Fruit fly (Drosophila melanogaster) whole organism: ENCODE data around the gene dock.

Source experiments
- Dll ChIP-seq: fragments of >200 bp; optimal IDR thresholded peaks from 2 replicates; lab custom pipeline; 2017
- pan ChIP-seq: fragments of >200 bp; optimal IDR thresholded peaks from 2 replicates; lab custom pipeline; 2017
- psq ChIP-seq: fragments of >200 bp; optimal IDR thresholded peaks from 2 replicates; lab custom pipeline; 2017
- usp ChIP-seq: fragments of >200 bp; optimal IDR thresholded peaks from 2 replicates; lab custom pipeline; 2017; ENCODE audit warnings: missing biosample characterization, missing genetic modification characterization, mixed read lengths

DNA sequence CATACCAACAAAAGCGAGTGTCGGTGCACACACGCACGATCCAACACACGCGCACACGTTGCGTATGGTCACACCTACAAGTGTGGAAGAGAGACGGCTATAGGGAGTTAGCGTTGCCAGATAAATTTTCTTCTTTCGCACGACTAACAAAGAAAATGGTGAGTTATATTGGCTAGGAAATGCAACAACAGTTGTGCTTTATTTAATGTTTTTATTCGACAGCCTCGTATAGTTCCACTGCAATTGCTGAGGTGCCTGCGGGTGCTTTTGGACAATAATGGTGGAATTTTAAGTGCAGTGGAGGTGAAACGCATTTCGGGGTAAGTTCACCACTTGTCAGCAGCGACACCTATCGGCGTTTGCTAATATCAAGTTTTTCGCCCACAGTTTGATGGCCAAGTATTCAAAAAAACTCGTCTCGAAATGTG is 45.7 kb downstream of the dock start:
- TF ChIP-seq Dll (no peak), psq (lab: Kevin White, UChicago) (no peak), usp (GFP tag; lab: Kevin White, UChicago) (no peak), pan (lab: Kevin White, UChicago) (no peak)
